Fruit fly (Drosophila melanogaster): Measurements from ENCODE around the gene Oseg5.

Gene Oseg5

dm6 chr2L:20796758-20797514 lies 38.7 kb downstream of the Oseg5 start, which contains the start of gene vari (continued):
- TF ChIP-seq tll (GFP tag; optimal IDR thresholded peaks at IDR 0.05) = no peak
- peak; percentile 33; the same call in 1 of the 2 replicates for TF ChIP-seq vvl (GFP tag; IDR thresholded peaks at IDR 0.05)
- TF ChIP-seq BtbVII (GFP tag; optimal IDR thresholded peaks at IDR 0.05) = peak; percentile 1
- no peak for TF ChIP-seq ato (GFP tag; IDR thresholded peaks at IDR 0.05; ENCODE audit: partially characterized antibody)
- TF ChIP-seq ken (GFP tag; IDR thresholded peaks at IDR 0.05) = 0 out of 3 replicates have a peak, but pooled peaks have one; percentile 26
- TF ChIP-seq CG9215 (GFP tag; IDR thresholded peaks at IDR 0.05) = no peak
- TF ChIP-seq B-H2 (GFP tag; optimal IDR thresholded peaks at IDR 0.05) = peak; percentile 55
- no peak for TF ChIP-seq CG12299 (tag; optimal IDR thresholded peaks at IDR 0.05)
- no peak for TF ChIP-seq fd102C (GFP tag; optimal IDR thresholded peaks at IDR 0.05)
- TF ChIP-seq CG31365 (tag; optimal IDR thresholded peaks at IDR 0.05) = peak; percentile 5
- peak; percentile 21 for TF ChIP-seq CG17385 (GFP tag; optimal IDR thresholded peaks at IDR 0.05)
- 0 out of 3 replicates have a peak, but pooled peaks have one; percentile 12 for TF ChIP-seq Mrtf (GFP tag; IDR thresholded peaks at IDR 0.05)
- TF ChIP-seq cas (GFP tag; IDR thresholded peaks at IDR 0.05) = no peak
- TF ChIP-seq D19A (tag; optimal IDR thresholded peaks at IDR 0.05) = no peak
- TF ChIP-seq Dref (GFP tag; IDR thresholded peaks at IDR 0.05) = 0 out of 2 replicates have a peak, but pooled peaks have one; percentile 50
- TF ChIP-seq tna (GFP tag; IDR thresholded peaks at IDR 0.05; ENCODE audit: partially characterized antibody) = 0 out of 2 replicates have a peak, but pooled peaks have one; percentile 26
- TF ChIP-seq twi (tag; optimal IDR thresholded peaks at IDR 0.05) = no peak
- no peak for TF ChIP-seq pan (optimal IDR thresholded peaks at IDR 0.05)
- peak in 1 of 2 experiments; percentile 18 for TF ChIP-seq pan (GFP tag; optimal IDR thresholded peaks at IDR 0.05 in 1 of 2, IDR thresholded peaks at IDR 0.05 in 1 of 2)
- TF ChIP-seq CG18011 (GFP tag; optimal IDR thresholded peaks at IDR 0.05) = no peak
- 0 out of 2 replicates have a peak, but pooled peaks have one; percentile 17 for TF ChIP-seq CG32767 (GFP tag; IDR thresholded peaks at IDR 0.05)
- peak; percentile 53 for TF ChIP-seq Fer1 (GFP tag; optimal IDR thresholded peaks at IDR 0.05)
- no peak for TF ChIP-seq CG7928 (GFP tag; optimal IDR thresholded peaks at IDR 0.05)
- TF ChIP-seq Lhr (GFP tag; optimal IDR thresholded peaks at IDR 0.05) = peak; percentile 73
- TF ChIP-seq bab2 (GFP tag; optimal IDR thresholded peaks at IDR 0.05) = no peak
- TF ChIP-seq Med (GFP tag) = peak; percentile 82
- TF ChIP-seq her (GFP tag; optimal IDR thresholded peaks at IDR 0.05) = peak; percentile 42
- TF ChIP-seq phol (tag; optimal IDR thresholded peaks at IDR 0.05) = peak; percentile 53
- no peak for TF ChIP-seq Poxn (GFP tag; IDR thresholded peaks at IDR 0.05)
- peak in 1 of 2 experiments; percentile 59 for TF ChIP-seq eve (GFP tag; optimal IDR thresholded peaks at IDR 0.05)
- TF ChIP-seq CG16779 (GFP tag; IDR thresholded peaks at IDR 0.05) = no peak
- peak; percentile 47 for TF ChIP-seq nom (GFP tag; optimal IDR thresholded peaks at IDR 0.05)
- TF ChIP-seq Hmr (GFP tag; optimal IDR thresholded peaks at IDR 0.05) = peak; percentile 6
- TF ChIP-seq CG33557 (GFP tag; optimal IDR thresholded peaks at IDR 0.05) = no peak
- TF ChIP-seq Sry-β (GFP tag; optimal IDR thresholded peaks at IDR 0.05) = peak; percentile 80
- TF ChIP-seq CG2712 (tag; optimal IDR thresholded peaks at IDR 0.05) = no peak
- peak in 1 of 3 experiments; percentile 36 for TF ChIP-seq lola (GFP tag; optimal IDR thresholded peaks at IDR 0.05)
- peak; percentile 7 for TF ChIP-seq CG9817 (tag; optimal IDR thresholded peaks at IDR 0.05)
- TF ChIP-seq CG10462 (GFP tag; optimal IDR thresholded peaks at IDR 0.05) = no peak
- peak; percentile 1 for TF ChIP-seq CG17359 (tag; optimal IDR thresholded peaks at IDR 0.05)
- 0 out of 2 replicates have a peak, but pooled peaks have one; percentile 40 for TF ChIP-seq rib (GFP tag; IDR thresholded peaks at IDR 0.05)
- peak; percentile 19 for TF ChIP-seq caup (GFP tag; optimal IDR thresholded peaks at IDR 0.05; ENCODE audit: severe bottlenecking)
- TF ChIP-seq Deaf1 (tag; optimal IDR thresholded peaks at IDR 0.05) = no peak
- TF ChIP-seq gro (GFP tag; optimal IDR thresholded peaks at IDR 0.05) = peak; percentile 3
- peak; percentile 57; the same call in 1 of the 2 replicates for TF ChIP-seq CG4360 (GFP tag; IDR thresholded peaks at IDR 0.05)
- TF ChIP-seq ase (GFP tag; IDR thresholded peaks at IDR 0.05) = no peak
- TF ChIP-seq CG13287 (GFP tag; IDR thresholded peaks at IDR 0.05; ENCODE audit: partially characterized antibody) = peak; percentile 22; the same call in 1 of the 2 replicates

Measured in whole organism, embryonic.